Fruit fly (Drosophila melanogaster): ENCODE data around the gene jp.

jp gene

dm6 chr2L:9613922-9614321 is 47.4 kb upstream of the jp start (continued):
- TF ChIP-seq Poxn (GFP tag; IDR thresholded peaks at IDR 0.05) (no peak), Chrac-16 (GFP tag; optimal IDR thresholded peaks at IDR 0.05) (peak; percentile 26), CG2712 (tag; optimal IDR thresholded peaks at IDR 0.05) (peak; percentile 35), CG4820 (GFP tag; optimal IDR thresholded peaks at IDR 0.05) (no peak), GATAe (GFP tag; conservative IDR thresholded peaks at IDR 0.05) (no peak; the same call in 1 of the 2 replicates), CG18011 (GFP tag; optimal IDR thresholded peaks at IDR 0.05) (no peak), ttk (GFP tag; IDR thresholded peaks at IDR 0.05) (no peak), CG7963 (GFP tag; IDR thresholded peaks at IDR 0.05; ENCODE audit: partially characterized antibody) (no peak), trem (tag; optimal IDR thresholded peaks at IDR 0.05) (peak; percentile 41), CG12299 (tag; optimal IDR thresholded peaks at IDR 0.05) (no peak), CG15011 (GFP tag; optimal IDR thresholded peaks at IDR 0.05) (peak; percentile 33), Bdp1 (GFP tag; optimal IDR thresholded peaks at IDR 0.05) (no peak), ken (GFP tag; IDR thresholded peaks at IDR 0.05) (no peak), tap (tag; optimal IDR thresholded peaks at IDR 0.05) (peak; percentile 31), CG14050 (GFP tag; IDR thresholded peaks at IDR 0.05) (no peak), CG16815 (GFP tag; optimal IDR thresholded peaks at IDR 0.05) (no peak), mld (GFP tag; IDR thresholded peaks at IDR 0.05; ENCODE audit: partially characterized antibody) (no peak), trh (GFP tag; optimal IDR thresholded peaks at IDR 0.05) (no peak), Fer3 (tag; optimal IDR thresholded peaks at IDR 0.05) (peak; percentile 39), CG4617 (GFP tag; optimal IDR thresholded peaks at IDR 0.05; ENCODE audit: borderline replicate concordance) (no peak), CG17385 (GFP tag; optimal IDR thresholded peaks at IDR 0.05) (no peak), CG7745 (tag; optimal IDR thresholded peaks at IDR 0.05) (no peak), Trl (optimal IDR thresholded peaks at IDR 0.05) (no peak), Trl (GFP tag; optimal IDR thresholded peaks at IDR 0.05) (no peak), Spps (tag; optimal IDR thresholded peaks at IDR 0.05) (peak; percentile 41), Eip74EF (GFP tag; optimal IDR thresholded peaks at IDR 0.05) (no peak), slou (GFP tag; optimal IDR thresholded peaks at IDR 0.05) (no peak), ro (GFP tag; IDR thresholded peaks at IDR 0.05) (no peak), CG10462 (GFP tag; optimal IDR thresholded peaks at IDR 0.05) (no peak), Six4 (GFP tag; optimal IDR thresholded peaks at IDR 0.05) (peak; percentile 9), fu2 (GFP tag; optimal IDR thresholded peaks at IDR 0.05) (no peak), ap (GFP tag; IDR thresholded peaks at IDR 0.05) (no peak), CG5953 (GFP tag; IDR thresholded peaks at IDR 0.05) (no peak), CG9437 (GFP tag; optimal IDR thresholded peaks at IDR 0.05) (no peak), Hand (GFP tag; optimal IDR thresholded peaks at IDR 0.05) (no peak), B-H2 (GFP tag; optimal IDR thresholded peaks at IDR 0.05) (no peak), sd (tag; optimal IDR thresholded peaks at IDR 0.05) (peak; percentile 98), Tbp (GFP tag; optimal IDR thresholded peaks at IDR 0.05) (no peak), shn (GFP tag; optimal IDR thresholded peaks at IDR 0.05) (no peak), CG14667 (GFP tag; IDR thresholded peaks at IDR 0.05) (no peak), CG18619 (GFP tag; optimal IDR thresholded peaks at IDR 0.05) (no peak), MESR4 (GFP tag; optimal IDR thresholded peaks at IDR 0.05) (no peak), Hmr (GFP tag; optimal IDR thresholded peaks at IDR 0.05) (peak; percentile 20), CG12219 (GFP tag; optimal IDR thresholded peaks at IDR 0.05) (no peak), CG10321 (GFP tag; IDR thresholded peaks at IDR 0.05) (no peak), CG33557 (GFP tag; optimal IDR thresholded peaks at IDR 0.05) (no peak), Rfx (GFP tag; IDR thresholded peaks at IDR 0.05) (peak; percentile 58), kah (GFP tag; optimal IDR thresholded peaks at IDR 0.05) (peak; percentile 3), ranshi (GFP tag; IDR thresholded peaks at IDR 0.05) (0 out of 2 replicates have a peak, but pooled peaks have one; percentile 38), CG10267 (tag; optimal IDR thresholded peaks at IDR 0.05) (no peak), CG30020 (tag; optimal IDR thresholded peaks at IDR 0.05) (no peak), CG15601 (tag; optimal IDR thresholded peaks at IDR 0.05) (peak; percentile 17)

Measured in whole organism, embryonic.